Fruit fly (Drosophila melanogaster): ENCODE measurements around the gene mRpL47.

mRpL47 gene

DNA sequence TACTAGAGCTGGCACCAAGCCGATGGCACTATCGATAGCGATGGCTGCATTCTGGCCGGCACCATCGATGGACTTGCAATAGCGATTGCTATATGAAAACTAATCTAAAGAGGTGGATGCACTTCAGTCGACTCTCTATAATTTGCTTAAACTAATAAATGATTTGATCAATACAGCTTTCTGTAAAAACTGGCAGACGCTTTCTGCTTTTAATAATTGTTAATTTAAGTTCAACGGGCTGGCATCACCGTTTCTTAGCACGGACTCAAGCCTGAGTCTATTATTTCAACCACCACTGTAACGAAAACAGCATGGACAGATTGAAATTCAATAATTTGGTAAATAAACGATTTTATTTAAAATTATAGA is 2.7 kb downstream of the mRpL47 start, which contains the start of the genes Ras85D and Rlb1 (continued):
- TF ChIP-seq CG11085 (GFP tag; IDR thresholded peaks at IDR 0.05) (no peak), CG7987 (GFP tag; optimal IDR thresholded peaks at IDR 0.05) (peak; percentile 45), CG33557 (GFP tag; optimal IDR thresholded peaks at IDR 0.05) (peak; percentile 40), stwl (tag; optimal IDR thresholded peaks at IDR 0.05) (peak; percentile 27), CG43689 (GFP tag; IDR thresholded peaks at IDR 0.05) (no peak), CG7271 (tag; optimal IDR thresholded peaks at IDR 0.05) (peak; percentile 52), Atf6 (GFP tag; IDR thresholded peaks at IDR 0.05) (no peak), CG11695 (GFP tag; IDR thresholded peaks at IDR 0.05) (no peak), CG11247 (GFP tag; IDR thresholded peaks at IDR 0.05) (no peak), kah (GFP tag; optimal IDR thresholded peaks at IDR 0.05) (no peak), bbx (GFP tag; IDR thresholded peaks at IDR 0.05; ENCODE audit: partially characterized antibody) (no peak), ato (GFP tag; IDR thresholded peaks at IDR 0.05; ENCODE audit: partially characterized antibody) (no peak), CoRest (tag; optimal IDR thresholded peaks at IDR 0.05) (peak; percentile 79), sima (GFP tag; optimal IDR thresholded peaks at IDR 0.05) (no peak), nom (GFP tag; optimal IDR thresholded peaks at IDR 0.05) (no peak), Xrp1 (GFP tag; IDR thresholded peaks at IDR 0.05) (no peak), CG6765 (GFP tag; optimal IDR thresholded peaks at IDR 0.05) (peak; percentile 28), CG15601 (tag; optimal IDR thresholded peaks at IDR 0.05) (peak; percentile 75), CrebB (tag; optimal IDR thresholded peaks at IDR 0.05) (peak; percentile 62), CG2678 (tag; optimal IDR thresholded peaks at IDR 0.05) (no peak), CG10959 (GFP tag; IDR thresholded peaks at IDR 0.05) (no peak), Usf (GFP tag; optimal IDR thresholded peaks at IDR 0.05) (peak; percentile 14), Blimp-1 (GFP tag; optimal IDR thresholded peaks at IDR 0.05) (no peak), ATbp (GFP tag; optimal IDR thresholded peaks at IDR 0.05) (no peak), chinmo (GFP tag; IDR thresholded peaks at IDR 0.05; ENCODE audit: partially characterized antibody) (no peak), CG34376 (GFP tag; optimal IDR thresholded peaks at IDR 0.05) (peak; percentile 73), CG11696 (GFP tag; IDR thresholded peaks at IDR 0.05) (no peak), fd64A (GFP tag; optimal IDR thresholded peaks at IDR 0.05) (no peak), CG17802 (tag; optimal IDR thresholded peaks at IDR 0.05) (peak; percentile 28), Atf3 (GFP tag; optimal IDR thresholded peaks at IDR 0.05) (peak; percentile 60), cato (GFP tag; optimal IDR thresholded peaks at IDR 0.05; ENCODE audit: borderline replicate concordance) (peak; percentile 25), Aef1 (GFP tag; IDR thresholded peaks at IDR 0.05) (no peak), HmgD (GFP tag; optimal IDR thresholded peaks at IDR 0.05) (peak; percentile 94), CG8388 (GFP tag; optimal IDR thresholded peaks at IDR 0.05) (peak; percentile 29), CG12219 (GFP tag; optimal IDR thresholded peaks at IDR 0.05) (peak; percentile 27), CG7839 (tag; optimal IDR thresholded peaks at IDR 0.05) (no peak), Trl (optimal IDR thresholded peaks at IDR 0.05) (no peak), Trl (GFP tag; optimal IDR thresholded peaks at IDR 0.05) (peak; percentile 73), CG16779 (GFP tag; IDR thresholded peaks at IDR 0.05) (no peak), ci (GFP tag; IDR thresholded peaks at IDR 0.05) (no peak), CG5180 (GFP tag; optimal IDR thresholded peaks at IDR 0.05) (no peak), lola (GFP tag; optimal IDR thresholded peaks at IDR 0.05) (peak in 1 of 3 experiments; percentile 57), CG3281 (GFP tag; optimal IDR thresholded peaks at IDR 0.05) (peak; percentile 62), Stat92E (GFP tag; optimal IDR thresholded peaks at IDR 0.05) (peak in 1 of 3 experiments; percentile 53), CG4617 (GFP tag; optimal IDR thresholded peaks at IDR 0.05; ENCODE audit: borderline replicate concordance) (peak; percentile 96), sob (GFP tag; IDR thresholded peaks at IDR 0.05) (no peak), CG4328 (GFP tag; optimal IDR thresholded peaks at IDR 0.05) (peak; percentile 56), BtbVII (GFP tag; optimal IDR thresholded peaks at IDR 0.05) (peak; percentile 42), CG10543 (GFP tag; optimal IDR thresholded peaks at IDR 0.05) (peak; percentile 87), Kr (GFP tag; optimal IDR thresholded peaks at IDR 0.05) (no peak)
